Fruit fly (Drosophila melanogaster) whole organism, embryonic: ENCODE measurements around the gene cu.

Source experiments
- BEAF-32 ChIP-seq: fragments of 200-800 bp; sonication (Bioruptor generic); optimal IDR thresholded peaks from 3 replicates; lab custom pipeline; 2017; ENCODE audit warnings: missing biosample characterization, missing genetic modification characterization, mild to moderate bottlenecking, moderate library complexity, missing genetic modification reagents
- Bgb ChIP-seq: fragments of 200-800 bp; sonication (Bioruptor generic); IDR thresholded peaks from 2 replicates; pipeline ENCODE4 v1.3.6; 2022; ENCODE audit warnings: missing biosample characterization, missing genetic modification characterization; ENCODE audit not compliant: partially characterized antibody
- CG10654 ChIP-seq: fragments of 200-800 bp; sonication (Bioruptor generic); optimal IDR thresholded peaks from 2 replicates; lab custom pipeline; 2016; ENCODE audit warnings: missing biosample characterization, missing genetic modification characterization
- CG10979 ChIP-seq: fragments of 200-800 bp; sonication (Bioruptor generic); optimal IDR thresholded peaks from 2 replicates; lab custom pipeline; 2018; ENCODE audit warnings: missing biosample characterization, mild to moderate bottlenecking, missing genetic modification characterization, moderate library complexity
- CG11723 ChIP-seq: fragments of 200-800 bp; sonication (Bioruptor generic); optimal IDR thresholded peaks from 2 replicates; lab custom pipeline; 2017; ENCODE audit warnings: missing biosample characterization, mild to moderate bottlenecking, missing genetic modification characterization
- CG13624 ChIP-seq: fragments of 200-800 bp; sonication (Bioruptor generic); optimal IDR thresholded peaks from 2 replicates; lab custom pipeline; 2016; ENCODE audit warnings: missing biosample characterization, missing genetic modification characterization
- CG15601 ChIP-seq: fragments of 200-800 bp; sonication (Bioruptor generic); optimal IDR thresholded peaks from 3 replicates; lab custom pipeline; 2019; ENCODE audit warnings: missing biosample characterization, mild to moderate bottlenecking, missing genetic modification characterization, moderate library complexity
- CG1603 ChIP-seq: fragments of 200-800 bp; sonication (Bioruptor generic); optimal IDR thresholded peaks from 2 replicates; lab custom pipeline; 2019; ENCODE audit warnings: missing biosample characterization, mild to moderate bottlenecking, missing genetic modification characterization, moderate library complexity
- CG18599 ChIP-seq: fragments of 200-800 bp; sonication (Bioruptor generic); optimal IDR thresholded peaks from 3 replicates; lab custom pipeline; 2017; ENCODE audit warnings: missing biosample characterization, missing genetic modification characterization, mild to moderate bottlenecking, moderate library complexity, missing genetic modification reagents
- CG2199 ChIP-seq: fragments of 200-800 bp; sonication (Bioruptor generic); IDR thresholded peaks from 3 replicates; pipeline ENCODE4 v1.3.6; 2022; ENCODE audit warnings: missing biosample characterization, missing genetic modification characterization
- CG2712 ChIP-seq: fragments of 200-800 bp; optimal IDR thresholded peaks from 3 replicates; lab custom pipeline; 2019; ENCODE audit warnings: missing biosample characterization, mild to moderate bottlenecking, missing genetic modification characterization, moderate library complexity
- CG2889 ChIP-seq: fragments of 200-800 bp; sonication (Bioruptor generic); IDR thresholded peaks from 3 replicates; pipeline ENCODE4 v1.3.6; 2022; ENCODE audit warnings: missing biosample characterization, missing genetic modification characterization
- CG31365 ChIP-seq: fragments of 200-800 bp; sonication (Bioruptor generic); optimal IDR thresholded peaks from 2 replicates; lab custom pipeline; 2018; ENCODE audit warnings: missing biosample characterization, mild to moderate bottlenecking, missing genetic modification characterization
- CG4282 ChIP-seq: fragments of 200-800 bp; sonication (Bioruptor generic); optimal IDR thresholded peaks from 2 replicates; lab custom pipeline; 2016; ENCODE audit warnings: missing biosample characterization, missing genetic modification characterization
- CG5180 ChIP-seq: fragments of 200-800 bp; sonication (Bioruptor generic); optimal IDR thresholded peaks from 3 replicates; lab custom pipeline; 2017; ENCODE audit warnings: missing biosample characterization, missing genetic modification characterization, mild to moderate bottlenecking, moderate library complexity, missing genetic modification reagents
- CG6654 ChIP-seq: fragments of 200-800 bp; sonication (Bioruptor generic); optimal IDR thresholded peaks from 2 replicates; lab custom pipeline; 2017; ENCODE audit warnings: missing biosample characterization, mild to moderate bottlenecking, missing genetic modification characterization
- CG7271 ChIP-seq: fragments of 200-800 bp; sonication (Bioruptor generic); optimal IDR thresholded peaks from 2 replicates; lab custom pipeline; 2018; ENCODE audit warnings: missing biosample characterization, mild to moderate bottlenecking, missing genetic modification characterization, moderate library complexity
- CG7745 ChIP-seq: fragments of 200-800 bp; sonication (Bioruptor generic); optimal IDR thresholded peaks from 2 replicates; lab custom pipeline; 2018; ENCODE audit warnings: missing biosample characterization, mild to moderate bottlenecking, missing genetic modification characterization, moderate library complexity
- CG8290 ChIP-seq, 3 experiments: fragments of 200-800 bp; sonication (Bioruptor generic); optimal IDR thresholded peaks; 2 replicates each; lab custom pipeline; 2016 to 2019; ENCODE audit warnings: missing biosample characterization in 3 of 3, missing genetic modification characterization in 3 of 3, mild to moderate bottlenecking in 2 of 3, moderate library complexity in 1 of 3
- CoRest ChIP-seq: fragments of 200-800 bp; sonication (Bioruptor generic); optimal IDR thresholded peaks from 3 replicates; lab custom pipeline; 2018; ENCODE audit warnings: missing biosample characterization, mild to moderate bottlenecking, missing genetic modification characterization, moderate library complexity
- Doc2 ChIP-seq: fragments of 200-800 bp; sonication (Bioruptor generic); IDR thresholded peaks from 2 replicates; pipeline ENCODE4 v1.3.6; 2022; ENCODE audit warnings: missing biosample characterization, missing genetic modification characterization
- Ets65A ChIP-seq: fragments of 200-800 bp; sonication (Bioruptor generic); peaks from one replicate; lab custom pipeline; 2016; ENCODE audit warnings: missing biosample characterization, missing genetic modification characterization
- Ets97D ChIP-seq: fragments of 200-800 bp; sonication (Bioruptor generic); optimal IDR thresholded peaks from 3 replicates; lab custom pipeline; 2016; ENCODE audit warnings: missing biosample characterization, missing genetic modification characterization
- HmgD ChIP-seq: fragments of 200-800 bp; sonication (Bioruptor generic); optimal IDR thresholded peaks from 3 replicates; lab custom pipeline; 2016; ENCODE audit warnings: missing biosample characterization, missing genetic modification characterization
- Myb ChIP-seq: fragments of 200-800 bp; sonication (Bioruptor generic); optimal IDR thresholded peaks from 2 replicates; lab custom pipeline; 2016; ENCODE audit warnings: missing biosample characterization, missing genetic modification characterization
- Poxn ChIP-seq: fragments of 200-800 bp; sonication (Bioruptor generic); IDR thresholded peaks from 2 replicates; pipeline ENCODE4 v1.3.6; 2022; ENCODE audit warnings: missing biosample characterization, missing genetic modification characterization
- Scr ChIP-seq: fragments of 200-800 bp; sonication (Bioruptor generic); IDR thresholded peaks from 2 replicates; pipeline ENCODE4 v1.3.6; 2022; ENCODE audit warnings: missing biosample characterization, missing genetic modification characterization; ENCODE audit not compliant: partially characterized antibody
- ato ChIP-seq: fragments of 200-800 bp; sonication (Bioruptor generic); IDR thresholded peaks from 2 replicates; pipeline ENCODE4 v1.3.6; 2022; ENCODE audit warnings: missing biosample characterization, missing genetic modification characterization; ENCODE audit not compliant: partially characterized antibody
- chm ChIP-seq: fragments of 200-800 bp; sonication (Bioruptor generic); IDR thresholded peaks from 2 replicates; pipeline ENCODE4 v1.3.6; 2022; ENCODE audit warnings: missing biosample characterization, missing genetic modification characterization
- da ChIP-seq: fragments of 200-800 bp; sonication (Bioruptor generic); optimal IDR thresholded peaks from 2 replicates; lab custom pipeline; 2016; ENCODE audit warnings: missing biosample characterization, missing genetic modification characterization
- dm ChIP-seq: fragments of 200-800 bp; sonication (Bioruptor generic); optimal IDR thresholded peaks from 3 replicates; lab custom pipeline; 2016; ENCODE audit warnings: missing biosample characterization, missing genetic modification characterization
- dmrt99B ChIP-seq: fragments of 200-800 bp; sonication (Bioruptor generic); optimal IDR thresholded peaks from 2 replicates; lab custom pipeline; 2018; ENCODE audit warnings: missing biosample characterization, mild to moderate bottlenecking, missing genetic modification characterization, moderate library complexity
- eve ChIP-seq, 2 experiments: fragments of >200 bp; optimal IDR thresholded peaks; 2 replicates each; lab custom pipeline; 2017; ENCODE audit warnings: missing biosample characterization in 2 of 2, missing genetic modification characterization in 2 of 2
- fd102C ChIP-seq: fragments of 200-800 bp; sonication (Bioruptor generic); optimal IDR thresholded peaks from 2 replicates; lab custom pipeline; 2018; ENCODE audit warnings: missing biosample characterization, mild to moderate bottlenecking, missing genetic modification characterization, moderate library complexity
- gem ChIP-seq: fragments of 200-800 bp; sonication (Bioruptor generic); optimal IDR thresholded peaks from 2 replicates; lab custom pipeline; 2019; ENCODE audit warnings: missing biosample characterization, mild to moderate bottlenecking, missing genetic modification characterization, moderate library complexity
- gfzf ChIP-seq: fragments of 200-800 bp; sonication (Bioruptor generic); optimal IDR thresholded peaks from 2 replicates; lab custom pipeline; 2016; ENCODE audit warnings: missing biosample characterization, mild to moderate bottlenecking, missing genetic modification characterization, moderate library complexity
- grau ChIP-seq: fragments of 200-800 bp; optimal IDR thresholded peaks from 3 replicates; lab custom pipeline; 2019; ENCODE audit warnings: missing biosample characterization, mild to moderate bottlenecking, missing genetic modification characterization, moderate library complexity
- hbn ChIP-seq: fragments of 200-800 bp; sonication (Bioruptor generic); IDR thresholded peaks from 2 replicates; pipeline ENCODE4 v1.3.6; 2022; ENCODE audit warnings: missing biosample characterization, missing genetic modification characterization; ENCODE audit not compliant: partially characterized antibody
- lbe ChIP-seq: fragments of 200-800 bp; sonication (Bioruptor generic); optimal IDR thresholded peaks from 2 replicates; lab custom pipeline; 2016; ENCODE audit warnings: missing biosample characterization, mild to moderate bottlenecking, missing genetic modification characterization
- nerfin-1 ChIP-seq: fragments of 200-800 bp; sonication (Bioruptor generic); optimal IDR thresholded peaks from 3 replicates; lab custom pipeline; 2019; ENCODE audit warnings: missing biosample characterization, mild to moderate bottlenecking, missing genetic modification characterization, moderate library complexity
- onecut ChIP-seq: fragments of 200-800 bp; sonication (Bioruptor generic); IDR thresholded peaks from 2 replicates; pipeline ENCODE4 v1.3.6; 2022; ENCODE audit warnings: missing biosample characterization, missing genetic modification characterization
- pum ChIP-seq: fragments of 200-800 bp; sonication (Bioruptor generic); optimal IDR thresholded peaks from 2 replicates; lab custom pipeline; 2016; ENCODE audit warnings: missing biosample characterization, missing genetic modification characterization
- run ChIP-seq: fragments of 200-800 bp; sonication (Bioruptor generic); optimal IDR thresholded peaks from 3 replicates; lab custom pipeline; 2018; ENCODE audit warnings: missing biosample characterization, mild to moderate bottlenecking, missing genetic modification characterization
- so ChIP-seq: fragments of 200-800 bp; sonication (Bioruptor generic); IDR thresholded peaks from 3 replicates; pipeline ENCODE4 v1.3.6; 2022; ENCODE audit warnings: missing biosample characterization, missing genetic modification characterization
- ssp ChIP-seq: fragments of 200-800 bp; sonication (Bioruptor generic); IDR thresholded peaks from 2 replicates; pipeline ENCODE4 v1.3.6; 2022; ENCODE audit warnings: missing biosample characterization, missing genetic modification characterization
- stc ChIP-seq: fragments of 200-800 bp; sonication (Bioruptor generic); IDR thresholded peaks from 2 replicates; pipeline ENCODE4 v1.3.6; 2022; ENCODE audit warnings: missing biosample characterization, missing genetic modification characterization
- tgo ChIP-seq: fragments of 200-800 bp; sonication (Bioruptor generic); IDR thresholded peaks from 3 replicates; pipeline ENCODE4 v1.3.6; 2022; ENCODE audit warnings: missing biosample characterization, missing genetic modification characterization
- toy ChIP-seq: fragments of 200-800 bp; sonication (Bioruptor generic); IDR thresholded peaks from 2 replicates; pipeline ENCODE4 v1.3.6; 2022; ENCODE audit warnings: missing biosample characterization, missing genetic modification characterization
- unpg ChIP-seq: fragments of 200-800 bp; sonication (Bioruptor generic); optimal IDR thresholded peaks from 3 replicates; lab custom pipeline; 2018; ENCODE audit warnings: missing biosample characterization, mild to moderate bottlenecking, missing genetic modification characterization, moderate library complexity

The cu gene

dm6 chr3R:11243951-11244660 lies 46.7 kb downstream of the cu start, which contains the start of the genes CG17734 and CG5214 (continued):
- TF ChIP-seq hbn (GFP tag; lab: Robert Waterston, UW) (peak; percentile 66), Doc2 (no peak), Ets97D (GFP tag; lab: Kevin White, UChicago) (peak; percentile 82), CG15601 (tag; lab: Kevin White, UChicago) (no peak), chm (GFP tag; lab: Robert Waterston, UW) (no peak), CG10654 (GFP tag; lab: Kevin White, UChicago) (no peak), lbe (no peak), ato (GFP tag; lab: Robert Waterston, UW) (no peak), BEAF-32 (GFP tag; lab: Kevin White, UChicago) (peak; percentile 88), toy (no peak), Myb (peak; percentile 54), so (GFP tag; lab: Robert Waterston, UW) (no peak), gem (tag; lab: Kevin White, UChicago) (peak; percentile 46), CG13624 (GFP tag; lab: Kevin White, UChicago) (peak; percentile 23), grau (tag; lab: Kevin White, UChicago) (no peak), nerfin-1 (no peak), CG6654 (GFP tag; lab: Kevin White, UChicago) (no peak), CG7745 (no peak), HmgD (GFP tag; lab: Kevin White, UChicago) (peak; percentile 53), CG4282 (GFP tag; lab: Kevin White, UChicago) (no peak), CG18599 (GFP tag; lab: Kevin White, UChicago) (no peak), dm (peak; percentile 47), Scr (GFP tag; lab: Robert Waterston, UW) (peak; percentile 82), CG31365 (tag; lab: Kevin White, UChicago) (no peak), CG11723 (no peak), CG5180 (GFP tag; lab: Kevin White, UChicago) (no peak), CoRest (tag; lab: Kevin White, UChicago) (peak; percentile 55), CG7271 (tag; lab: Kevin White, UChicago) (no peak), CG2889 (GFP tag; lab: Robert Waterston, UW) (no peak), run (no peak), tgo (no peak), unpg (no peak), eve (GFP tag; optimal IDR thresholded peaks at IDR 0.05; lab: Kevin White, UChicago) (no peak), ssp (GFP tag; lab: Robert Waterston, UW) (no peak), Poxn (no peak), onecut (GFP tag; lab: Robert Waterston, UW) (0 out of 2 replicates have a peak, but pooled peaks have one; percentile 13), da (GFP tag; lab: Kevin White, UChicago) (no peak), stc (GFP tag; lab: Robert Waterston, UW) (no peak), Bgb (GFP tag; lab: Robert Waterston, UW) (peak; percentile 60), dmrt99B (tag; lab: Kevin White, UChicago) (no peak), CG1603 (peak; percentile 36), CG2712 (peak; percentile 26), Ets65A (GFP tag; lab: Kevin White, UChicago) (peak; percentile 79), CG8290 (GFP tag; optimal IDR thresholded peaks at IDR 0.05; lab: Kevin White, UChicago) (peak; percentile 33), CG8290 (tag; optimal IDR thresholded peaks at IDR 0.05; lab: Kevin White, UChicago) (no peak), pum (GFP tag; lab: Kevin White, UChicago) (no peak), CG2199 (GFP tag; lab: Robert Waterston, UW) (no peak), gfzf (peak; percentile 84), fd102C (GFP tag; lab: Kevin White, UChicago) (no peak), CG10979 (tag; lab: Kevin White, UChicago) (no peak)
